Fruit fly (Drosophila melanogaster): Measurements from ENCODE around the gene Gasp.

DNA sequence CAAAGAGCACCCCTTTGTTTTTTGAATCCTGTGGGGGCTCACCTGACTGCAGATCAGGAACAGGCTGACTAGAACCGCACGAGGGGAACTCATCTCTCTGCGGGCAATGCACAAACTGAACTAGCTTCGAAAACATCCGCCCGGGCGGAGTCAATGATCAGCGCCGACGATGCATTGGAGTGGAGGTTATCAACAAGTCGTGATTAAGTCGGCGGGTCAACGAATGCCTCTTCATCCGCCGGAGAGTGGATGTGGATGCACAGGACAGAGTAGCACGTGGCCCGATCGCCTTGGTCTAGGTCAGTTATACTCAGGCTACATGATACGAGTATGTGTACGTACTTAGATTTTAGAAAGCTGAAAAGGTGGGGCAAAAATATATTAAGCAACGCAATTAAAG is 10.2 kb upstream of the Gasp start, which contains the start of gene Obp83ef:
- no peak for TF ChIP-seq tx (GFP tag; optimal IDR thresholded peaks at IDR 0.05)
- TF ChIP-seq Ssrp (tag; optimal IDR thresholded peaks at IDR 0.05) = no peak
- TF ChIP-seq sisA (GFP tag; IDR thresholded peaks at IDR 0.05) = no peak
- no peak for TF ChIP-seq HmgD (GFP tag; optimal IDR thresholded peaks at IDR 0.05)
- TF ChIP-seq Abd-B (GFP tag; optimal IDR thresholded peaks at IDR 0.05) = no peak
- no peak for TF ChIP-seq dm (GFP tag; optimal IDR thresholded peaks at IDR 0.05)
- no peak for TF ChIP-seq Poxn (GFP tag; IDR thresholded peaks at IDR 0.05)
- TF ChIP-seq CoRest (tag; optimal IDR thresholded peaks at IDR 0.05) = no peak
- no peak for TF ChIP-seq tll (GFP tag; optimal IDR thresholded peaks at IDR 0.05)
- TF ChIP-seq CG8944 (GFP tag; optimal IDR thresholded peaks at IDR 0.05) = no peak
- no peak for TF ChIP-seq CG32532 (GFP tag; IDR thresholded peaks at IDR 0.05)
- TF ChIP-seq CG12299 (tag; optimal IDR thresholded peaks at IDR 0.05) = no peak
